Fruit fly (Drosophila melanogaster): ENCODE results near the gene CG11696.
A peak's percentile ranks its signal among the peaks of the same experiment; 100 is the strongest.

Gene CG11696

dm6 chrX:11558389-11558908 is 15.1 kb upstream of the CG11696 start, which contains the start of gene CG1572 (continued):
- TF ChIP-seq pita (GFP tag; optimal IDR thresholded peaks at IDR 0.05) (no peak), CG12744 (GFP tag; optimal IDR thresholded peaks at IDR 0.05) (no peak), Oli (tag; optimal IDR thresholded peaks at IDR 0.05) (no peak), Hand (GFP tag; optimal IDR thresholded peaks at IDR 0.05) (no peak), Sin3A (optimal IDR thresholded peaks at IDR 0.05) (no peak), onecut (GFP tag; IDR thresholded peaks at IDR 0.05) (no peak), gcm (GFP tag; optimal IDR thresholded peaks at IDR 0.05) (no peak), unc-4 (GFP tag; IDR thresholded peaks at IDR 0.05; ENCODE audit: partially characterized antibody) (no peak), her (GFP tag; optimal IDR thresholded peaks at IDR 0.05) (peak; percentile 35), CG13624 (GFP tag; optimal IDR thresholded peaks at IDR 0.05) (no peak)

dm6 chrX:11559728-11560724 is 13.5 kb upstream of the CG11696 start:
- TF ChIP-seq Fer2 (tag; optimal IDR thresholded peaks at IDR 0.05): peak; percentile 55
- TF ChIP-seq B-H2 (GFP tag; optimal IDR thresholded peaks at IDR 0.05): peak; percentile 55
- no peak for TF ChIP-seq CG15479 (GFP tag; optimal IDR thresholded peaks at IDR 0.05)
- no peak for TF ChIP-seq GATAe (GFP tag; conservative IDR thresholded peaks at IDR 0.05)
- no peak for TF ChIP-seq CG9797 (GFP tag; optimal IDR thresholded peaks at IDR 0.05)
- TF ChIP-seq mld (GFP tag; IDR thresholded peaks at IDR 0.05; ENCODE audit: partially characterized antibody): no peak
- TF ChIP-seq Xrp1 (GFP tag; IDR thresholded peaks at IDR 0.05): peak; percentile 64; the same call in 1 of the 2 replicates
- TF ChIP-seq vnd (GFP tag; IDR thresholded peaks at IDR 0.05; ENCODE audit: partially characterized antibody): no peak
- no peak for TF ChIP-seq cad (GFP tag; optimal IDR thresholded peaks at IDR 0.05)
- no peak for TF ChIP-seq CG2129 (GFP tag; IDR thresholded peaks at IDR 0.05; ENCODE audit: partially characterized antibody)
- TF ChIP-seq gce (GFP tag; IDR thresholded peaks at IDR 0.05): peak; percentile 46; the same call in 1 of the 3 replicates
- peak; percentile 73 for TF ChIP-seq CG1529 (GFP tag; optimal IDR thresholded peaks at IDR 0.05)
- peak; percentile 86 for TF ChIP-seq phol (tag; optimal IDR thresholded peaks at IDR 0.05)
- TF ChIP-seq Hr39 (optimal IDR thresholded peaks at IDR 0.05): no peak
- TF ChIP-seq Bgb (GFP tag; IDR thresholded peaks at IDR 0.05; ENCODE audit: partially characterized antibody): no peak
- TF ChIP-seq pho (GFP tag; optimal IDR thresholded peaks at IDR 0.05): peak; percentile 26
- TF ChIP-seq CG7928 (GFP tag; optimal IDR thresholded peaks at IDR 0.05): peak; percentile 20
- peak; percentile 53 for TF ChIP-seq CG30020 (tag; optimal IDR thresholded peaks at IDR 0.05)
- TF ChIP-seq Usf (GFP tag; optimal IDR thresholded peaks at IDR 0.05): peak; percentile 42
- peak; percentile 23 for TF ChIP-seq wek (GFP tag; optimal IDR thresholded peaks at IDR 0.05)
- TF ChIP-seq CG4820 (GFP tag; optimal IDR thresholded peaks at IDR 0.05): peak; percentile 74
- no peak for TF ChIP-seq CG6272 (GFP tag; IDR thresholded peaks at IDR 0.05)
- no peak for TF ChIP-seq CG9876 (GFP tag; optimal IDR thresholded peaks at IDR 0.05)
- TF ChIP-seq TFAM (GFP tag; optimal IDR thresholded peaks at IDR 0.05): no peak
- peak; percentile 93 for TF ChIP-seq gem (tag; optimal IDR thresholded peaks at IDR 0.05)
- TF ChIP-seq CG7357 (GFP tag; IDR thresholded peaks at IDR 0.05): peak; percentile 60; the same call in 2 of the 3 replicates
- peak; percentile 61 for TF ChIP-seq sd (tag; optimal IDR thresholded peaks at IDR 0.05)
- TF ChIP-seq CG1647 (GFP tag; optimal IDR thresholded peaks at IDR 0.05): peak; percentile 22
- TF ChIP-seq Kr (GFP tag; optimal IDR thresholded peaks at IDR 0.05): no peak
- 0 out of 2 replicates have a peak, but pooled peaks have one; percentile 15 for TF ChIP-seq ham (GFP tag; IDR thresholded peaks at IDR 0.05)
- TF ChIP-seq Ssrp (tag; optimal IDR thresholded peaks at IDR 0.05): peak; percentile 85
- no peak for TF ChIP-seq CG12236 (GFP tag; optimal IDR thresholded peaks at IDR 0.05)
- peak; percentile 83 for TF ChIP-seq CG9817 (tag; optimal IDR thresholded peaks at IDR 0.05)
- TF ChIP-seq CG6654 (GFP tag; optimal IDR thresholded peaks at IDR 0.05): peak; percentile 57
- no peak for TF ChIP-seq knrl (GFP tag; IDR thresholded peaks at IDR 0.05; ENCODE audit: partially characterized antibody)
- TF ChIP-seq CG11456 (GFP tag; IDR thresholded peaks at IDR 0.05): 0 out of 3 replicates have a peak, but pooled peaks have one; percentile 28
- TF ChIP-seq hb (GFP tag; IDR thresholded peaks at IDR 0.05; ENCODE audit: partially characterized antibody): no peak

All from whole organism, embryonic.